Worm (Caenorhabditis elegans) whole organism, late embryonic: Measurements from ENCODE around the gene F48B9.3.

Source experiments
- K02D7.2 ChIP-seq: sonication (generic microtip); optimal IDR thresholded peaks from 2 replicates; lab custom pipeline; 2017; ENCODE audit warnings: mild to moderate bottlenecking, missing genetic modification characterization, missing compliant biosample characterization
- K09A11.1 ChIP-seq: sonication (generic microtip); optimal IDR thresholded peaks from 2 replicates; lab custom pipeline; 2017; ENCODE audit warnings: antibody characterized with exemption, mild to moderate bottlenecking, missing genetic modification characterization, missing compliant biosample characterization; ENCODE audit not compliant: insufficient read depth
- Y22D7AL.16 ChIP-seq: sonication (generic microtip); optimal IDR thresholded peaks from 2 replicates; lab custom pipeline; 2016; ENCODE audit warnings: missing genetic modification characterization, missing compliant biosample characterization
- ahr-1 ChIP-seq: sonication (generic microtip); optimal IDR thresholded peaks from 2 replicates; lab custom pipeline; 2016; ENCODE audit warnings: missing genetic modification characterization, missing compliant biosample characterization
- ceh-14 ChIP-seq: sonication (generic microtip); optimal IDR thresholded peaks from 2 replicates; lab custom pipeline; 2016; ENCODE audit warnings: missing genotype, missing genetic modification characterization, missing compliant biosample characterization
- ceh-18 ChIP-seq: sonication (generic microtip); optimal IDR thresholded peaks from 2 replicates; lab custom pipeline; 2016; ENCODE audit warnings: missing genetic modification characterization, missing compliant biosample characterization
- ceh-19 ChIP-seq: fragments of 200-800 bp; sonication (Bioruptor generic); optimal IDR thresholded peaks from 2 replicates; lab custom pipeline; 2018; ENCODE audit warnings: mild to moderate bottlenecking, missing genetic modification characterization, missing compliant biosample characterization
- ceh-30 ChIP-seq: fragments of 150-350 bp; optimal IDR thresholded peaks from 2 replicates; lab custom pipeline; 2014; ENCODE audit warnings: missing biosample characterization, missing genetic modification characterization
- ceh-31 ChIP-seq: sonication (generic microtip); optimal IDR thresholded peaks from 2 replicates; lab custom pipeline; 2016; ENCODE audit warnings: missing genetic modification characterization, missing compliant biosample characterization
- ceh-48 ChIP-seq: sonication (generic microtip); optimal IDR thresholded peaks from 2 replicates; lab custom pipeline; 2016; ENCODE audit warnings: missing genetic modification characterization, inconsistent platforms, missing compliant biosample characterization
- ceh-6 ChIP-seq: fragments of 200-800 bp; sonication (Bioruptor generic); optimal IDR thresholded peaks from 2 replicates; lab custom pipeline; 2018; ENCODE audit warnings: mild to moderate bottlenecking, missing genetic modification characterization, missing compliant biosample characterization
- dmd-4 ChIP-seq: sonication (generic microtip); optimal IDR thresholded peaks from 2 replicates; lab custom pipeline; 2016; ENCODE audit warnings: borderline replicate concordance, missing genetic modification characterization, missing compliant biosample characterization
- dve-1 ChIP-seq: sonication (generic microtip); optimal IDR thresholded peaks from 2 replicates; lab custom pipeline; 2017; ENCODE audit warnings: antibody characterized with exemption, mild to moderate bottlenecking, missing genetic modification characterization, missing compliant biosample characterization
- elt-4 ChIP-seq: sonication (generic microtip); optimal IDR thresholded peaks from 2 replicates; lab custom pipeline; 2016; ENCODE audit warnings: missing genetic modification characterization, missing compliant biosample characterization
- ets-4 ChIP-seq: sonication (generic microtip); optimal IDR thresholded peaks from 2 replicates; lab custom pipeline; 2016; ENCODE audit warnings: missing genetic modification characterization, missing compliant biosample characterization
- eyg-1 ChIP-seq: sonication (generic microtip); optimal IDR thresholded peaks from 2 replicates; lab custom pipeline; 2016; ENCODE audit warnings: missing genotype, missing genetic modification characterization, missing compliant biosample characterization
- fkh-10 ChIP-seq: fragments of 150-350 bp; optimal IDR thresholded peaks from 2 replicates; lab custom pipeline; 2014; ENCODE audit warnings: missing biosample characterization, missing genetic modification reagents, missing genetic modification characterization
- fkh-6 ChIP-seq: sonication (generic microtip); optimal IDR thresholded peaks from 2 replicates; lab custom pipeline; 2016; ENCODE audit warnings: missing genetic modification characterization, missing compliant biosample characterization
- gmeb-2 ChIP-seq: sonication (generic microtip); optimal IDR thresholded peaks from 2 replicates; lab custom pipeline; 2016; ENCODE audit warnings: missing genetic modification characterization, inconsistent platforms, missing compliant biosample characterization
- hlh-13 ChIP-seq: fragments of 200-800 bp; sonication (Bioruptor generic); optimal IDR thresholded peaks from 2 replicates; lab custom pipeline; 2018; ENCODE audit warnings: mild to moderate bottlenecking, missing genetic modification characterization, missing compliant biosample characterization
- hlh-30 ChIP-seq: sonication (generic microtip); optimal IDR thresholded peaks from 2 replicates; lab custom pipeline; 2017; ENCODE audit warnings: antibody characterized with exemption, missing genetic modification characterization, missing compliant biosample characterization; ENCODE audit not compliant: insufficient read depth
- hlh-6 ChIP-seq: sonication (generic microtip); optimal IDR thresholded peaks from 2 replicates; lab custom pipeline; 2016; ENCODE audit warnings: missing genotype, missing genetic modification characterization, missing compliant biosample characterization
- hlh-8 ChIP-seq: sonication (generic microtip); optimal IDR thresholded peaks from 2 replicates; lab custom pipeline; 2016; ENCODE audit warnings: missing genotype, missing genetic modification characterization, missing compliant biosample characterization
- lim-6 ChIP-seq: sonication (generic microtip); optimal IDR thresholded peaks from 2 replicates; lab custom pipeline; 2016; ENCODE audit warnings: missing genetic modification characterization, missing compliant biosample characterization
- lin-11 ChIP-seq: fragments of 200-800 bp; sonication (Bioruptor generic); optimal IDR thresholded peaks from 2 replicates; lab custom pipeline; 2018; ENCODE audit warnings: mild to moderate bottlenecking, missing genetic modification characterization, missing compliant biosample characterization
- mec-3 ChIP-seq: sonication (generic microtip); optimal IDR thresholded peaks from 2 replicates; lab custom pipeline; 2016; ENCODE audit warnings: borderline replicate concordance, missing genetic modification characterization, missing compliant biosample characterization
- nfya-1 ChIP-seq: sonication (generic microtip); optimal IDR thresholded peaks from 2 replicates; lab custom pipeline; 2017; ENCODE audit warnings: missing genetic modification characterization, mild to moderate bottlenecking, missing compliant biosample characterization, antibody characterized with exemption, moderate library complexity
- nhr-11 ChIP-seq: fragments of 150-350 bp; optimal IDR thresholded peaks from 2 replicates; lab custom pipeline; 2014; ENCODE audit warnings: missing biosample characterization, missing genetic modification characterization
- nhr-232 ChIP-seq: sonication (generic microtip); optimal IDR thresholded peaks from 2 replicates; lab custom pipeline; 2016; ENCODE audit warnings: missing genetic modification characterization, missing compliant biosample characterization
- pat-9 ChIP-seq: fragments of 200-800 bp; sonication (Bioruptor generic); optimal IDR thresholded peaks from 2 replicates; lab custom pipeline; 2018; ENCODE audit warnings: mild to moderate bottlenecking, missing genetic modification characterization, moderate library complexity, missing compliant biosample characterization
- pqm-1 ChIP-seq: sonication (generic microtip); optimal IDR thresholded peaks from 2 replicates; lab custom pipeline; 2016; ENCODE audit warnings: missing genetic modification characterization, missing compliant biosample characterization
- pros-1 ChIP-seq: fragments of 150-350 bp; optimal IDR thresholded peaks from 2 replicates; lab custom pipeline; 2014; ENCODE audit warnings: missing biosample characterization, missing genetic modification reagents, missing genetic modification characterization
- ref-2 ChIP-seq: sonication (generic microtip); optimal IDR thresholded peaks from 2 replicates; lab custom pipeline; 2016; ENCODE audit warnings: missing genetic modification characterization, missing compliant biosample characterization
- rnt-1 ChIP-seq: sonication (generic microtip); optimal IDR thresholded peaks from 2 replicates; lab custom pipeline; 2016; ENCODE audit warnings: missing genetic modification characterization, missing compliant biosample characterization
- sdc-2 ChIP-seq: sonication (generic microtip); optimal IDR thresholded peaks from 2 replicates; lab custom pipeline; 2016; ENCODE audit warnings: missing genotype, missing genetic modification characterization, missing compliant biosample characterization
- sox-4 ChIP-seq: sonication (generic microtip); optimal IDR thresholded peaks from 2 replicates; lab custom pipeline; 2017; ENCODE audit warnings: mild to moderate bottlenecking, missing genetic modification characterization, inconsistent platforms, missing compliant biosample characterization
- tbx-7 ChIP-seq: sonication (generic microtip); optimal IDR thresholded peaks from 2 replicates; lab custom pipeline; 2016; ENCODE audit warnings: missing genotype, missing genetic modification characterization, missing compliant biosample characterization
- unc-3 ChIP-seq, 2 experiments: fragments of 200-800 bp in 1 of 2; sonication (Bioruptor generic) in 1 of 2; sonication (generic microtip) in 1 of 2; conservative IDR thresholded peaks in 1 of 2; optimal IDR thresholded peaks in 1 of 2; 2 replicates each; pipeline versions ENCODE4 v1.3.6 to Lab custom; 2016 to 2022; ENCODE audit warnings: missing compliant biosample characterization in 2 of 2, missing genetic modification characterization in 2 of 2, missing genetic modification reagents in 1 of 2
- unc-42 ChIP-seq: sonication (generic microtip); optimal IDR thresholded peaks from 2 replicates; lab custom pipeline; 2016; ENCODE audit warnings: missing genotype, missing genetic modification characterization, missing compliant biosample characterization
- unc-55 ChIP-seq: sonication (generic microtip); optimal IDR thresholded peaks from 2 replicates; lab custom pipeline; 2017; ENCODE audit warnings: missing biosample characterization, missing genetic modification reagents, missing genetic modification characterization
- unc-86 ChIP-seq: sonication (generic microtip); optimal IDR thresholded peaks from 2 replicates; lab custom pipeline; 2016; ENCODE audit warnings: missing genetic modification characterization, missing compliant biosample characterization

The F48B9.3 gene

DNA sequence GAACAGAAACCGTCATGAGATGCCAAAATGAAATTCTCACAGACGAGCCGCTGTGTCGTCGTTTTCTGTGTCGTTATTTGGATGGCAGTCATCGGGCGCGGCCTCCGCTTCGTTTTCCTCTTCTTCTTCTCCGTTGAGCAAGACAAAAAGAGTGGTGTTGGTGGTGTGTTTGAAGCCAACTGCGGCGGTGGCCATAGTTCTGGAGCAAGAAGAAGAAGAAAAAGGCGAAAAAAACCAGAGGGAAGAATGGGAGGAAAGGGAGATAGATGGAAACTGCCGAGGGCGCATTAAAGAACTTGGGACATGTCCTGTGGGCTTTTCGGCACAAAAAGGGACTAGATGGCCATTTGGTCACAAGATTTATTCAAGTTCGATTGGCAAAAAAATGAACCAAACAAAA is 33.2 kb upstream of the F48B9.3 start, which contains the start of gene F53B1.9:
F53B1.9 (minus strand) TSS at position 195 of the 400 bp plus-strand sequence.
- TF ChIP-seq K09A11.1 (tag; lab: Kevin White, UChicago) (no peak), unc-42 (peak; percentile 30)

DNA sequence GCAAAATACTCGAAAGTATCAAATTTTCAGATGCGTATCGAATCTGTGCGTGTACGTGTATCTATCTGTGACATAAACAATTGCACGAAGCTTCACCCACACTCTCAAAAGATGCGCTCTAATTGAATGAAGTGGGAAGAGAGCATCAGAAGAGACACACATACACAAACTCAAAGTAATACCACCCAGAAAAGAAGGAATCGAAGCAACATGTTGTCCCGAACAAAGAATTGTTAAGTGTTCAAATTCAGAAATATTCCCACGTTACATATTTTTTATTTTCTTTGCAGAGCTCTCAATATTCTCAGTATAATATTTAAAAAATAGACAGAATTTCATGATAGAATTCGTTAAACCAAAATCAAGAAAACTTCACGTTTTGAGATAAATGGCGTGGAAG is 27.9 kb upstream of the F48B9.3 start:
- no peak for TF ChIP-seq elt-4 (tag; lab: Kevin White, UChicago)
- TF ChIP-seq unc-42: peak; percentile 45
- TF ChIP-seq gmeb-2 (tag; lab: Kevin White, UChicago): no peak

DNA sequence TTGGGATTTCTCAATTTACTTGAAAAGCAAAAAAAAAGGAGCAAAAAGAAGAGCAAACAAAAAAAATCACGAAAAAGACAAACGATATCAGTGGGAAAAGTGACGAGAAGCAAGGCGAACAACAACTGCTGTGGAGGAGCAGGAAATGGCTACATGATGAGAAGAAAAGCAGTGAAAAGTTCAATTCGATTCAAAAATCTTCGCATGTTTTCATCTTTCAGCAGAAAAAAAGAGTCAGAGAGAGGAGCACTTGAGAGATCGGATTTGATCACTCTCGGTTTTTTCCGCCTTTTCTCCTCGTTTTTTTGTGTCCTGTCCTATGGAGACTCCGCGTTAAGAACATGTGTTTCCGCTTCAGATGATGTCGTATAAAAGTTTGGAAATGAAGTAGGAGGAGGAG is 25.9 kb upstream of the F48B9.3 start:
- TF ChIP-seq rnt-1 (no peak), nhr-11 (tag; lab: Kevin White, UChicago) (no peak), ceh-14 (tag; lab: Kevin White, UChicago) (no peak), ceh-18 (tag; lab: Kevin White, UChicago) (peak; percentile 32), lim-6 (tag; lab: Kevin White, UChicago) (no peak)
- TF ChIP-seq, all 69 proteins: peak for 1

DNA sequence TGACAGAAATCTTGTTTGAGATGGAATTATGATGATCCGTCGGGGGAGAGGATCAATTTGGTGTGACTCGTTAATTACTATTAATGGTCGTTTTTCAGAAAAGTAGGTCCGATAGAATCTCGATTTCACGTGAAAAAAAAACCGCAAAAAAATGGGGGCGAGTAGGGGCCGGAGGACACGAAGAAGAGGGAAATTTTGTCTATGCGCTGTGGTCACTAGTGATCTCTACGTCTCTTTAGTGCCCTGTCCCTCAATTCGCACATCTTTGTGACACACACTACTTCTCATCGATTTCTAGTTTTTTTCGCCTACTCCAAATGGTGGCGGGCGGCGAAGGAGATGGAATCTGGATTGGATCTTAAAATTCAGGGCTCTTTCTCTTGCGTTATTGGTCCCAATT is 24.2 kb upstream of the F48B9.3 start:
- TF ChIP-seq elt-4 (tag; lab: Kevin White, UChicago) (no peak), unc-55 (no peak), sox-4 (tag; lab: Kevin White, UChicago) (no peak), fkh-6 (no peak), fkh-10 (GFP tag; lab: Kevin White, UChicago) (no peak), unc-3 (GFP tag; conservative IDR thresholded peaks at IDR 0.05; lab: Robert Waterston, UW) (no peak), unc-3 (tag; optimal IDR thresholded peaks at IDR 0.05; lab: Kevin White, UChicago) (no peak), hlh-13 (GFP tag; lab: Kevin White, UChicago) (no peak), lin-11 (tag; lab: Kevin White, UChicago) (no peak), eyg-1 (tag; lab: Kevin White, UChicago) (no peak), nfya-1 (peak; percentile 3), mec-3 (tag; lab: Kevin White, UChicago) (no peak), ceh-31 (tag; lab: Kevin White, UChicago) (peak; percentile 31), hlh-8 (no peak), ets-4 (tag; lab: Kevin White, UChicago) (no peak), hlh-6 (tag; lab: Kevin White, UChicago) (no peak), dve-1 (tag; lab: Kevin White, UChicago) (no peak), pqm-1 (tag; lab: Kevin White, UChicago) (no peak), pat-9 (no peak), ceh-19 (GFP tag; lab: Kevin White, UChicago) (peak; percentile 6), ceh-48 (tag; lab: Kevin White, UChicago) (peak; percentile 58), ceh-30 (no peak), ref-2 (tag; lab: Kevin White, UChicago) (no peak), sdc-2 (tag; lab: Kevin White, UChicago) (no peak), tbx-7 (tag; lab: Kevin White, UChicago) (no peak), Y22D7AL.16 (no peak), ceh-6 (GFP tag; lab: Kevin White, UChicago) (no peak), hlh-30 (tag; lab: Kevin White, UChicago) (no peak), K02D7.2 (tag; lab: Kevin White, UChicago) (no peak), unc-86 (no peak), ceh-18 (tag; lab: Kevin White, UChicago) (no peak), ahr-1 (tag; lab: Kevin White, UChicago) (no peak), nhr-232 (tag; lab: Kevin White, UChicago) (no peak), unc-42 (peak; percentile 1), pros-1 (tag; lab: Kevin White, UChicago) (no peak), dmd-4 (tag; lab: Kevin White, UChicago) (no peak), gmeb-2 (tag; lab: Kevin White, UChicago) (no peak), K09A11.1 (tag; lab: Kevin White, UChicago) (no peak)
